Fruit fly (Drosophila melanogaster) whole organism, embryonic: ENCODE results near the gene HP1e.

Source experiments
- Antp ChIP-seq: fragments of 200-800 bp; sonication (Bioruptor generic); optimal IDR thresholded peaks from 3 replicates; lab custom pipeline; 2016; ENCODE audit warnings: missing biosample characterization, missing genetic modification characterization
- CG10321 ChIP-seq: fragments of 200-800 bp; sonication (Bioruptor generic); IDR thresholded peaks from 2 replicates; pipeline ENCODE4 v1.3.6; 2022; ENCODE audit warnings: missing biosample characterization, missing genetic modification characterization
- CG10366 ChIP-seq: fragments of 200-800 bp; sonication (Bioruptor generic); IDR thresholded peaks from 2 replicates; pipeline ENCODE4 v1.3.6; 2022; ENCODE audit warnings: missing biosample characterization, missing genetic modification characterization
- CG10462 ChIP-seq: fragments of 200-800 bp; sonication (Bioruptor generic); optimal IDR thresholded peaks from 2 replicates; lab custom pipeline; 2016; ENCODE audit warnings: missing biosample characterization, missing genetic modification characterization
- CG10959 ChIP-seq: fragments of 200-800 bp; sonication (Bioruptor generic); IDR thresholded peaks from 2 replicates; pipeline ENCODE4 v1.3.6; 2022; ENCODE audit warnings: missing biosample characterization, missing genetic modification characterization
- CG10979 ChIP-seq: fragments of 200-800 bp; sonication (Bioruptor generic); optimal IDR thresholded peaks from 2 replicates; lab custom pipeline; 2018; ENCODE audit warnings: missing biosample characterization, mild to moderate bottlenecking, missing genetic modification characterization, moderate library complexity
- CG11504 ChIP-seq: fragments of 200-800 bp; sonication (Bioruptor generic); optimal IDR thresholded peaks from 3 replicates; lab custom pipeline; 2019; ENCODE audit warnings: missing biosample characterization, mild to moderate bottlenecking, missing genetic modification characterization, moderate library complexity
- CG13123 ChIP-seq: fragments of 200-800 bp; sonication (Bioruptor generic); optimal IDR thresholded peaks from 2 replicates; lab custom pipeline; 2016; ENCODE audit warnings: missing biosample characterization, missing genetic modification characterization
- CG13775 ChIP-seq: fragments of 200-800 bp; sonication (Bioruptor generic); optimal IDR thresholded peaks from 3 replicates; lab custom pipeline; 2017; ENCODE audit warnings: missing biosample characterization, mild to moderate bottlenecking, missing genetic modification characterization
- CG15479 ChIP-seq: fragments of 200-800 bp; sonication (Bioruptor generic); optimal IDR thresholded peaks from 3 replicates; lab custom pipeline; 2019; ENCODE audit warnings: missing biosample characterization, mild to moderate bottlenecking, missing genetic modification characterization, moderate library complexity
- CG15514 ChIP-seq: fragments of 200-800 bp; sonication (Bioruptor generic); optimal IDR thresholded peaks from 3 replicates; lab custom pipeline; 2017; ENCODE audit warnings: missing biosample characterization, missing genetic modification characterization, mild to moderate bottlenecking, moderate library complexity, missing genetic modification reagents
- CG2129 ChIP-seq: fragments of 200-800 bp; sonication (Bioruptor generic); IDR thresholded peaks from 2 replicates; pipeline ENCODE4 v1.3.6; 2022; ENCODE audit warnings: missing biosample characterization, missing genetic modification characterization; ENCODE audit not compliant: partially characterized antibody
- CG2202 ChIP-seq: fragments of 200-800 bp; sonication (Bioruptor generic); optimal IDR thresholded peaks from 2 replicates; lab custom pipeline; 2018; ENCODE audit warnings: missing biosample characterization, mild to moderate bottlenecking, missing genetic modification characterization
- CG3065 ChIP-seq: fragments of 200-800 bp; sonication (Bioruptor generic); optimal IDR thresholded peaks from 2 replicates; lab custom pipeline; 2016; ENCODE audit warnings: missing biosample characterization, missing genetic modification characterization
- CG4404 ChIP-seq: fragments of 200-800 bp; sonication (Bioruptor generic); IDR thresholded peaks from 2 replicates; pipeline ENCODE4 v1.3.6; 2022; ENCODE audit warnings: missing biosample characterization, missing genetic modification characterization
- CG4617 ChIP-seq: fragments of 200-800 bp; sonication (Bioruptor generic); optimal IDR thresholded peaks from 3 replicates; lab custom pipeline; 2016; ENCODE audit warnings: missing biosample characterization, missing genetic modification characterization, borderline replicate concordance
- CG6813 ChIP-seq: fragments of 200-800 bp; sonication (Bioruptor generic); optimal IDR thresholded peaks from 2 replicates; lab custom pipeline; 2017; ENCODE audit warnings: missing biosample characterization, missing genetic modification characterization, mild to moderate bottlenecking, moderate library complexity, missing genetic modification reagents
- CG8281 ChIP-seq: fragments of 200-800 bp; sonication (Bioruptor generic); optimal IDR thresholded peaks from 2 replicates; lab custom pipeline; 2018; ENCODE audit warnings: missing biosample characterization, mild to moderate bottlenecking, missing genetic modification characterization, moderate library complexity
- CG9215 ChIP-seq: fragments of 200-800 bp; sonication (Bioruptor generic); IDR thresholded peaks from 2 replicates; pipeline ENCODE4 v1.3.6; 2022; ENCODE audit warnings: missing biosample characterization, missing genetic modification characterization
- CHES-1-like ChIP-seq: fragments of 200-800 bp; sonication (Bioruptor generic); optimal IDR thresholded peaks from 2 replicates; lab custom pipeline; 2016; ENCODE audit warnings: missing biosample characterization, missing genetic modification characterization
- Dll ChIP-seq: fragments of 200-800 bp; sonication (Bioruptor generic); IDR thresholded peaks from 4 replicates; pipeline ENCODE4 v1.3.6; 2022; ENCODE audit warnings: missing biosample characterization, missing genetic modification characterization; ENCODE audit not compliant: partially characterized antibody
- GATAe ChIP-seq: fragments of 200-800 bp; sonication (Bioruptor generic); conservative IDR thresholded peaks from 2 replicates; pipeline ENCODE4 v1.3.6; 2022; ENCODE audit warnings: missing biosample characterization, missing genetic modification characterization
- Mes4 ChIP-seq: fragments of 200-800 bp; sonication (Bioruptor generic); optimal IDR thresholded peaks from 2 replicates; lab custom pipeline; 2016; ENCODE audit warnings: missing biosample characterization, missing genetic modification characterization
- Sry-δ ChIP-seq: fragments of 200-800 bp; sonication (Bioruptor generic); optimal IDR thresholded peaks from 2 replicates; lab custom pipeline; 2016; ENCODE audit warnings: missing biosample characterization, missing genetic modification characterization
- az2 ChIP-seq: fragments of 200-800 bp; sonication (Bioruptor generic); optimal IDR thresholded peaks from 3 replicates; lab custom pipeline; 2016; ENCODE audit warnings: missing biosample characterization, missing genetic modification characterization
- chif ChIP-seq, 2 experiments: fragments of 200-800 bp; sonication (Bioruptor generic); optimal IDR thresholded peaks; 3 replicates each; lab custom pipeline; 2016; ENCODE audit warnings: missing biosample characterization in 2 of 2, missing genetic modification characterization in 2 of 2
- chinmo ChIP-seq: fragments of 200-800 bp; sonication (Bioruptor generic); IDR thresholded peaks from 4 replicates; pipeline ENCODE4 v1.3.6; 2022; ENCODE audit warnings: missing biosample characterization, missing genetic modification characterization; ENCODE audit not compliant: partially characterized antibody
- ci ChIP-seq: fragments of 200-800 bp; sonication (Bioruptor generic); IDR thresholded peaks from 3 replicates; pipeline ENCODE4 v1.3.6; 2022; ENCODE audit warnings: missing biosample characterization, missing genetic modification characterization
- en ChIP-seq: fragments of 200-800 bp; sonication (Bioruptor generic); optimal IDR thresholded peaks from 2 replicates; lab custom pipeline; 2016; ENCODE audit warnings: missing biosample characterization, missing genetic modification characterization
- fu2 ChIP-seq: fragments of 200-800 bp; sonication (Bioruptor generic); optimal IDR thresholded peaks from 2 replicates; lab custom pipeline; 2016; ENCODE audit warnings: missing biosample characterization, missing genetic modification characterization
- gcm2 ChIP-seq: fragments of 200-800 bp; sonication (Bioruptor generic); optimal IDR thresholded peaks from 2 replicates; lab custom pipeline; 2016; ENCODE audit warnings: missing biosample characterization, missing genetic modification characterization
- jigr1 ChIP-seq: fragments of 200-800 bp; sonication (Bioruptor generic); IDR thresholded peaks from 3 replicates; pipeline ENCODE4 v1.3.6; 2022; ENCODE audit warnings: missing biosample characterization, missing genetic modification characterization
- jumu ChIP-seq: fragments of 200-800 bp; sonication (Bioruptor generic); optimal IDR thresholded peaks from 3 replicates; lab custom pipeline; 2016; ENCODE audit warnings: missing biosample characterization, missing genetic modification characterization
- lov ChIP-seq, 2 experiments: fragments of 200-800 bp in 1 of 2; fragments of >200 bp in 1 of 2; sonication (Bioruptor generic) in 1 of 2; IDR thresholded peaks in 1 of 2; optimal IDR thresholded peaks in 1 of 2; 2 replicates in 1 of 2; 3 replicates in 1 of 2; pipeline versions ENCODE4 v1.3.6 to Lab custom; 2017 to 2022; ENCODE audit warnings: missing biosample characterization in 1 of 2, missing genetic modification characterization in 1 of 2
- oc ChIP-seq: fragments of 200-800 bp; sonication (Bioruptor generic); optimal IDR thresholded peaks from 2 replicates; lab custom pipeline; 2018; ENCODE audit warnings: missing biosample characterization, mild to moderate bottlenecking, missing genetic modification characterization, moderate library complexity
- pfk ChIP-seq: fragments of 200-800 bp; sonication (Bioruptor generic); optimal IDR thresholded peaks from 2 replicates; lab custom pipeline; 2018; ENCODE audit warnings: missing biosample characterization, mild to moderate bottlenecking, missing genetic modification characterization, moderate library complexity
- prd ChIP-seq, 3 experiments: fragments of >200 bp in 2 of 3; fragments of 200-800 bp in 1 of 3; sonication (Bioruptor generic) in 1 of 3; optimal IDR thresholded peaks in 2 of 3; IDR thresholded peaks in 1 of 3; 2 replicates in 2 of 3; 3 replicates in 1 of 3; pipeline versions ENCODE4 v1.3.6 to Lab custom; 2017 to 2022; ENCODE audit warnings: missing biosample characterization in 1 of 3, missing genetic modification characterization in 1 of 3
- pros ChIP-seq: fragments of 200-800 bp; sonication (Bioruptor generic); optimal IDR thresholded peaks from 3 replicates; lab custom pipeline; 2019; ENCODE audit warnings: missing biosample characterization, mild to moderate bottlenecking, missing genetic modification characterization, moderate library complexity
- run ChIP-seq: fragments of 200-800 bp; sonication (Bioruptor generic); optimal IDR thresholded peaks from 3 replicates; lab custom pipeline; 2018; ENCODE audit warnings: missing biosample characterization, mild to moderate bottlenecking, missing genetic modification characterization
- sc ChIP-seq, 3 experiments: fragments of >200 bp in 2 of 3; fragments of 200-800 bp in 1 of 3; sonication (Bioruptor generic) in 1 of 3; optimal IDR thresholded peaks; 2 replicates in 2 of 3; 3 replicates in 1 of 3; lab custom pipeline; 2017; ENCODE audit warnings: mild to moderate bottlenecking in 1 of 3, missing biosample characterization in 1 of 3, missing genetic modification characterization in 1 of 3, missing genetic modification reagents in 1 of 3
- shn ChIP-seq: fragments of 200-800 bp; sonication (Bioruptor generic); optimal IDR thresholded peaks from 3 replicates; lab custom pipeline; 2016; ENCODE audit warnings: missing biosample characterization, missing genetic modification characterization
- sim ChIP-seq: fragments of 200-800 bp; sonication (Bioruptor generic); IDR thresholded peaks from 2 replicates; pipeline ENCODE4 v1.3.6; 2022; ENCODE audit warnings: missing biosample characterization, missing genetic modification characterization
- sima ChIP-seq: fragments of 200-800 bp; sonication (Bioruptor generic); optimal IDR thresholded peaks from 2 replicates; lab custom pipeline; 2016; ENCODE audit warnings: missing biosample characterization, missing genetic modification characterization
- trem ChIP-seq: fragments of 200-800 bp; optimal IDR thresholded peaks from 3 replicates; lab custom pipeline; 2019; ENCODE audit warnings: missing biosample characterization, mild to moderate bottlenecking, missing genetic modification characterization, moderate library complexity
- unpg ChIP-seq: fragments of 200-800 bp; sonication (Bioruptor generic); optimal IDR thresholded peaks from 3 replicates; lab custom pipeline; 2018; ENCODE audit warnings: missing biosample characterization, mild to moderate bottlenecking, missing genetic modification characterization, moderate library complexity
- wek ChIP-seq: fragments of 200-800 bp; sonication (Bioruptor generic); optimal IDR thresholded peaks from 3 replicates; lab custom pipeline; 2018; ENCODE audit warnings: missing biosample characterization, mild to moderate bottlenecking, missing genetic modification characterization, moderate library complexity

The HP1e gene

DNA sequence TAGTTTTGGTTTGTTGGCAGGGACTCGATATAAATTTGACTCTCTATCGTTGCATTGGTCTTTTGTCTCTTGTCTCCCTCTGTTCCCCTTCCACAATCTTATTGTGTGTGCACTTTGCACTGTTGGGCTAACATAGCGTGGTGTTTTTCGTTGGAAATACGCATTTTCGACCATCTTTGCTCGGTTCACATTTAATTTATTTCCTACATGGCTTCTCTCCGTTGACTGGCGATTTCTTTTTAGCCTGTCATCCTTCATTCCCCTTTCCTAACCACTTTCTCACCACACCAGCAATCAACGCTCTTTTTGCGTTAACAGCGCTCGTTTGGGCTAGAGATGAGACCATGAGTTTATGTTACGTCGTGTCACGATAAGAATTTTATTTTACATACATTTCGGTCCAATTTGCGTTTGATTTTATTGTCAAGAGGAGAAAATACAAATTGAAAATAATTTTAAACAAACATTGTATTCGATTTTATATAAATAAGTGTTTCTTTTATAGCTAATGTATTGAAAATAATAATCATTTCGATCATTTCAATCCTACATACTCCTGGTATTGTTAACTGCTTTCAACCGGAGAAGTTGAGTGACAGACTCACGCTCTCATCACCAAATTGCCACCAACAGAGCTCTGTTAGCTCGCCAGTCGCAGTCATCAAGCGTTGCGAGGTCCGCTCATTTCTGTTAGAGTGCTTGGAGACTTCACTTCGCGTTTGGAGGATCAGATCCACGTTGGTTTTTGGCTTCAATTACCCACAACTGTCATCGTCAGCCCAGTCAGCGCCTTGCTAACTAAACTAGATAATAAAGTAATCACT lies 19.8 kb downstream of the HP1e start (continued):
- peak; percentile 31 for TF ChIP-seq CG13123 (GFP tag; lab: Kevin White, UChicago)
- no peak for TF ChIP-seq sc (optimal IDR thresholded peaks at IDR 0.05; lab: Kevin White, UChicago)
- TF ChIP-seq sc (GFP tag; optimal IDR thresholded peaks at IDR 0.05; lab: Kevin White, UChicago) = peak; percentile 46
- TF ChIP-seq trem = peak; percentile 76
- TF ChIP-seq CG3065 (GFP tag; lab: Kevin White, UChicago) = peak; percentile 60
- peak; percentile 33 for TF ChIP-seq Mes4 (GFP tag; lab: Kevin White, UChicago)
- no peak for TF ChIP-seq CG4404
- TF ChIP-seq jigr1 (GFP tag; lab: Robert Waterston, UW) = no peak
- TF ChIP-seq CG4617 = no peak
- peak; percentile 93 for TF ChIP-seq CG2129 (GFP tag; lab: Robert Waterston, UW)
- peak; percentile 60 for TF ChIP-seq CG6813 (GFP tag; lab: Kevin White, UChicago)
- peak; percentile 9 for TF ChIP-seq wek (GFP tag; lab: Kevin White, UChicago)
- TF ChIP-seq CG2202 (tag; lab: Kevin White, UChicago) = peak; percentile 62
- peak; percentile 88; the same call in 3 of the 4 replicates for TF ChIP-seq chinmo
- TF ChIP-seq shn (GFP tag; lab: Kevin White, UChicago) = no peak
- TF ChIP-seq CHES-1-like = peak; percentile 35
- peak; percentile 84 for TF ChIP-seq CG11504 (tag; lab: Kevin White, UChicago)
- TF ChIP-seq CG8281 = peak; percentile 70
- TF ChIP-seq oc (tag; lab: Kevin White, UChicago) = peak; percentile 29
- peak; percentile 7 for TF ChIP-seq fu2 (GFP tag; lab: Kevin White, UChicago)
- TF ChIP-seq sima (GFP tag; lab: Kevin White, UChicago) = no peak
- no peak for TF ChIP-seq GATAe (GFP tag; lab: Robert Waterston, UW)
- TF ChIP-seq CG15514 (GFP tag; lab: Kevin White, UChicago) = peak; percentile 71
- TF ChIP-seq CG15479 (GFP tag; lab: Kevin White, UChicago) = no peak
- peak; percentile 7 for TF ChIP-seq gcm2 (GFP tag; lab: Kevin White, UChicago)
- TF ChIP-seq CG10366 (GFP tag; lab: Robert Waterston, UW) = peak; percentile 57; the same call in 1 of the 2 replicates
- peak; percentile 65 for TF ChIP-seq Antp (GFP tag; lab: Kevin White, UChicago)
- TF ChIP-seq ci (GFP tag; lab: Robert Waterston, UW) = peak; percentile 68
- peak; percentile 78 for TF ChIP-seq Sry-δ
- no peak for TF ChIP-seq prd (optimal IDR thresholded peaks at IDR 0.05; lab: Kevin White, UChicago)
- TF ChIP-seq prd (GFP tag; IDR thresholded peaks at IDR 0.05; lab: Robert Waterston, UW) = peak; percentile 75
- TF ChIP-seq lov (optimal IDR thresholded peaks at IDR 0.05; lab: Kevin White, UChicago) = no peak
- peak; percentile 61; the same call in 1 of the 3 replicates for TF ChIP-seq lov (GFP tag; IDR thresholded peaks at IDR 0.05; lab: Robert Waterston, UW)
- TF ChIP-seq pros (GFP tag; lab: Kevin White, UChicago) = peak; percentile 75
- TF ChIP-seq Dll (GFP tag; lab: Robert Waterston, UW) = peak; percentile 97
- TF ChIP-seq CG9215 = no peak; the same call in 1 of the 2 replicates
- peak; percentile 43 for TF ChIP-seq run (tag; lab: Kevin White, UChicago)
- TF ChIP-seq CG10959 = no peak
- peak; percentile 63 for TF ChIP-seq CG13775
- TF ChIP-seq CG10979 = peak; percentile 75
- TF ChIP-seq chif (GFP tag; optimal IDR thresholded peaks at IDR 0.05; lab: Kevin White, UChicago) = peak; percentile 15 to 63
- TF ChIP-seq pfk (GFP tag; lab: Kevin White, UChicago) = peak; percentile 41
- TF ChIP-seq CG10321 (GFP tag; lab: Robert Waterston, UW) = no peak
- no peak for TF ChIP-seq en
- peak; percentile 57 for TF ChIP-seq jumu (GFP tag; lab: Kevin White, UChicago)
- no peak for TF ChIP-seq CG10462
- TF ChIP-seq az2 (GFP tag; lab: Kevin White, UChicago) = peak; percentile 60
- peak; percentile 71 for TF ChIP-seq unpg (GFP tag; lab: Kevin White, UChicago)
- TF ChIP-seq sim = peak; percentile 33; the same call in 1 of the 2 replicates
